Fruit fly (Drosophila melanogaster) whole organism, prepupa: ENCODE data around the gene Ptpmeg2.

ENCODE experiments used
- CG9139 ChIP-seq: fragments of 200-800 bp; sonication (Bioruptor generic); optimal IDR thresholded peaks from 3 replicates; lab custom pipeline; 2017; ENCODE audit warnings: missing biosample characterization, mild to moderate bottlenecking, missing genetic modification characterization
- Eip93F ChIP-seq: fragments of 200-800 bp; sonication (Bioruptor generic); optimal IDR thresholded peaks from 2 replicates; lab custom pipeline; 2016; ENCODE audit warnings: missing biosample characterization, mild to moderate bottlenecking, missing genetic modification characterization
- Ets21C ChIP-seq: fragments of 200-800 bp; sonication (Bioruptor generic); optimal IDR thresholded peaks from 3 replicates; lab custom pipeline; 2016; ENCODE audit warnings: missing biosample characterization, missing genetic modification characterization
- OdsH ChIP-seq: fragments of 200-800 bp; sonication (Bioruptor generic); optimal IDR thresholded peaks from 3 replicates; lab custom pipeline; 2016; ENCODE audit warnings: missing biosample characterization, missing genetic modification characterization
- dsx ChIP-seq: fragments of 200-800 bp; optimal IDR thresholded peaks from 3 replicates; lab custom pipeline; 2019; ENCODE audit warnings: missing biosample characterization, mild to moderate bottlenecking, missing genetic modification characterization, moderate library complexity; ENCODE audit not compliant: poor library complexity, severe bottlenecking
- net ChIP-seq: fragments of 200-800 bp; sonication (Bioruptor generic); optimal IDR thresholded peaks from 3 replicates; lab custom pipeline; 2016; ENCODE audit warnings: missing biosample characterization, missing genetic modification characterization
- topi ChIP-seq: fragments of 200-800 bp; sonication (Bioruptor generic); optimal IDR thresholded peaks from 3 replicates; lab custom pipeline; 2016; ENCODE audit warnings: missing biosample characterization, missing genetic modification characterization

- TF ChIP-seq Eip93F (GFP tag; lab: Kevin White, UChicago), result peak; percentile 11
- TF ChIP-seq Ets21C (GFP tag; lab: Kevin White, UChicago), result peak; percentile 59
- TF ChIP-seq CG9139 (GFP tag; lab: Kevin White, UChicago), result peak; percentile 34
- TF ChIP-seq OdsH (GFP tag; lab: Kevin White, UChicago), result peak; percentile 72
- peak; percentile 46 for TF ChIP-seq dsx
- TF ChIP-seq topi (GFP tag; lab: Kevin White, UChicago), result peak; percentile 81
- peak; percentile 66 for TF ChIP-seq net (GFP tag; lab: Kevin White, UChicago)
Observed at dm6 chrX:9600083-9600817, 58.7 kb downstream of the Ptpmeg2 start.
